Worm (Caenorhabditis elegans): ENCODE data around the gene sri-37.
"Not testable (repeated sequence)": the region's sequence is repeated elsewhere in the genome, so short reads cannot be mapped to it uniquely, and the experiment has no call there.

- TF ChIP-seq egl-27, elt-3, alr-1, nhr-129, lsy-2, snpc-4, mdl-1, elt-1, R02D3.7, ztf-11, nhr-11, nhr-237, zag-1 (tag; optimal IDR thresholded peaks at IDR 0.05): not testable (repeated sequence)
Observed at ce11 chrII:2619148-2619547, 10.2 kb upstream of the sri-37 start, which contains the start of gene msrp-6.

All from whole organism, L2 larva.